Worm (Caenorhabditis elegans) whole organism, late embryonic: ENCODE data around the gene T13H5.8.

Experiments used
- C08G9.2 ChIP-seq: sonication (generic microtip); optimal IDR thresholded peaks from 2 replicates; lab custom pipeline; 2016; ENCODE audit warnings: mild to moderate bottlenecking, missing genetic modification characterization, moderate library complexity, missing compliant biosample characterization
- C38D4.7 ChIP-seq: fragments of 200-800 bp; sonication (Bioruptor generic); optimal IDR thresholded peaks from 2 replicates; lab custom pipeline; 2018; ENCODE audit warnings: mild to moderate bottlenecking, missing genetic modification characterization, moderate library complexity, missing compliant biosample characterization
- F13H6.1 ChIP-seq: sonication (generic microtip); optimal IDR thresholded peaks from 2 replicates; lab custom pipeline; 2016; ENCODE audit warnings: missing genetic modification characterization, missing compliant biosample characterization
- K09A11.1 ChIP-seq: sonication (generic microtip); optimal IDR thresholded peaks from 2 replicates; lab custom pipeline; 2017; ENCODE audit warnings: antibody characterized with exemption, mild to moderate bottlenecking, missing genetic modification characterization, missing compliant biosample characterization; ENCODE audit not compliant: insufficient read depth
- T23F11.4 ChIP-seq: fragments of 200-800 bp; sonication (Bioruptor generic); optimal IDR thresholded peaks from 2 replicates; lab custom pipeline; 2018; ENCODE audit warnings: mild to moderate bottlenecking, missing genetic modification characterization, missing compliant biosample characterization
- Y22D7AL.16 ChIP-seq: sonication (generic microtip); optimal IDR thresholded peaks from 2 replicates; lab custom pipeline; 2016; ENCODE audit warnings: missing genetic modification characterization, missing compliant biosample characterization
- ceh-14 ChIP-seq: sonication (generic microtip); optimal IDR thresholded peaks from 2 replicates; lab custom pipeline; 2016; ENCODE audit warnings: missing genotype, missing genetic modification characterization, missing compliant biosample characterization
- ceh-18 ChIP-seq: sonication (generic microtip); optimal IDR thresholded peaks from 2 replicates; lab custom pipeline; 2016; ENCODE audit warnings: missing genetic modification characterization, missing compliant biosample characterization
- ceh-19 ChIP-seq: fragments of 200-800 bp; sonication (Bioruptor generic); optimal IDR thresholded peaks from 2 replicates; lab custom pipeline; 2018; ENCODE audit warnings: mild to moderate bottlenecking, missing genetic modification characterization, missing compliant biosample characterization
- ceh-22 ChIP-seq: sonication (generic microtip); optimal IDR thresholded peaks from 2 replicates; lab custom pipeline; 2017; ENCODE audit warnings: missing biosample characterization, missing genetic modification characterization
- ceh-24 ChIP-seq: sonication (generic microtip); optimal IDR thresholded peaks from 2 replicates; lab custom pipeline; 2016; ENCODE audit warnings: mild to moderate bottlenecking, missing genetic modification characterization, missing compliant biosample characterization
- ceh-30 ChIP-seq: fragments of 150-350 bp; optimal IDR thresholded peaks from 2 replicates; lab custom pipeline; 2014; ENCODE audit warnings: missing biosample characterization, missing genetic modification characterization
- ceh-31 ChIP-seq: sonication (generic microtip); optimal IDR thresholded peaks from 2 replicates; lab custom pipeline; 2016; ENCODE audit warnings: missing genetic modification characterization, missing compliant biosample characterization
- ceh-34 ChIP-seq: sonication (generic microtip); optimal IDR thresholded peaks from 2 replicates; lab custom pipeline; 2016; ENCODE audit warnings: mild to moderate bottlenecking, missing genetic modification characterization, missing compliant biosample characterization
- ceh-45 ChIP-seq: fragments of 200-800 bp; sonication (Bioruptor generic); IDR thresholded peaks from 2 replicates; pipeline ENCODE4 v1.3.6; 2022; ENCODE audit warnings: missing genetic modification reagents, missing genetic modification characterization, missing compliant biosample characterization
- ceh-48 ChIP-seq: sonication (generic microtip); optimal IDR thresholded peaks from 2 replicates; lab custom pipeline; 2016; ENCODE audit warnings: missing genetic modification characterization, inconsistent platforms, missing compliant biosample characterization
- che-1 ChIP-seq: sonication (generic microtip); optimal IDR thresholded peaks from 2 replicates; lab custom pipeline; 2016; ENCODE audit warnings: mild to moderate bottlenecking, missing genetic modification characterization, missing compliant biosample characterization
- dve-1 ChIP-seq: sonication (generic microtip); optimal IDR thresholded peaks from 2 replicates; lab custom pipeline; 2017; ENCODE audit warnings: antibody characterized with exemption, mild to moderate bottlenecking, missing genetic modification characterization, missing compliant biosample characterization
- elt-2 ChIP-seq: sonication (generic microtip); optimal IDR thresholded peaks from 2 replicates; lab custom pipeline; 2016; ENCODE audit warnings: missing genetic modification reagents, missing genetic modification characterization, missing compliant biosample characterization
- ets-4 ChIP-seq: sonication (generic microtip); optimal IDR thresholded peaks from 2 replicates; lab custom pipeline; 2016; ENCODE audit warnings: missing genetic modification characterization, missing compliant biosample characterization
- eyg-1 ChIP-seq: sonication (generic microtip); optimal IDR thresholded peaks from 2 replicates; lab custom pipeline; 2016; ENCODE audit warnings: missing genotype, missing genetic modification characterization, missing compliant biosample characterization
- hlh-15 ChIP-seq: sonication (generic microtip); optimal IDR thresholded peaks from 2 replicates; lab custom pipeline; 2016; ENCODE audit warnings: missing genetic modification characterization, missing compliant biosample characterization
- hlh-6 ChIP-seq: sonication (generic microtip); optimal IDR thresholded peaks from 2 replicates; lab custom pipeline; 2016; ENCODE audit warnings: missing genotype, missing genetic modification characterization, missing compliant biosample characterization
- lin-11 ChIP-seq: fragments of 200-800 bp; sonication (Bioruptor generic); optimal IDR thresholded peaks from 2 replicates; lab custom pipeline; 2018; ENCODE audit warnings: mild to moderate bottlenecking, missing genetic modification characterization, missing compliant biosample characterization
- mec-3 ChIP-seq: sonication (generic microtip); optimal IDR thresholded peaks from 2 replicates; lab custom pipeline; 2016; ENCODE audit warnings: borderline replicate concordance, missing genetic modification characterization, missing compliant biosample characterization
- nfya-1 ChIP-seq: sonication (generic microtip); optimal IDR thresholded peaks from 2 replicates; lab custom pipeline; 2017; ENCODE audit warnings: missing genetic modification characterization, mild to moderate bottlenecking, missing compliant biosample characterization, antibody characterized with exemption, moderate library complexity
- nhr-11 ChIP-seq: fragments of 150-350 bp; optimal IDR thresholded peaks from 2 replicates; lab custom pipeline; 2014; ENCODE audit warnings: missing biosample characterization, missing genetic modification characterization
- npax-4 ChIP-seq: sonication (generic microtip); optimal IDR thresholded peaks from 2 replicates; lab custom pipeline; 2016; ENCODE audit warnings: missing genetic modification characterization, missing compliant biosample characterization
- pat-9 ChIP-seq: fragments of 200-800 bp; sonication (Bioruptor generic); optimal IDR thresholded peaks from 2 replicates; lab custom pipeline; 2018; ENCODE audit warnings: mild to moderate bottlenecking, missing genetic modification characterization, moderate library complexity, missing compliant biosample characterization
- pax-1 ChIP-seq: fragments of 150-350 bp; optimal IDR thresholded peaks from 2 replicates; lab custom pipeline; 2014; ENCODE audit warnings: missing biosample characterization, missing genetic modification characterization
- pqm-1 ChIP-seq: sonication (generic microtip); optimal IDR thresholded peaks from 2 replicates; lab custom pipeline; 2016; ENCODE audit warnings: missing genetic modification characterization, missing compliant biosample characterization
- pros-1 ChIP-seq: fragments of 150-350 bp; optimal IDR thresholded peaks from 2 replicates; lab custom pipeline; 2014; ENCODE audit warnings: missing biosample characterization, missing genetic modification reagents, missing genetic modification characterization
- ref-2 ChIP-seq: sonication (generic microtip); optimal IDR thresholded peaks from 2 replicates; lab custom pipeline; 2016; ENCODE audit warnings: missing genetic modification characterization, missing compliant biosample characterization
- rnt-1 ChIP-seq: sonication (generic microtip); optimal IDR thresholded peaks from 2 replicates; lab custom pipeline; 2016; ENCODE audit warnings: missing genetic modification characterization, missing compliant biosample characterization
- syd-9 ChIP-seq: sonication (generic microtip); optimal IDR thresholded peaks from 2 replicates; lab custom pipeline; 2016; ENCODE audit warnings: mild to moderate bottlenecking, missing genetic modification characterization, moderate library complexity, missing compliant biosample characterization
- tbx-2 ChIP-seq: sonication (generic microtip); optimal IDR thresholded peaks from 2 replicates; lab custom pipeline; 2016; ENCODE audit warnings: missing genetic modification characterization, missing compliant biosample characterization
- tbx-7 ChIP-seq: sonication (generic microtip); optimal IDR thresholded peaks from 2 replicates; lab custom pipeline; 2016; ENCODE audit warnings: missing genotype, missing genetic modification characterization, missing compliant biosample characterization
- ttx-3 ChIP-seq: sonication (generic microtip); optimal IDR thresholded peaks from 2 replicates; lab custom pipeline; 2016; ENCODE audit warnings: missing genetic modification reagents, missing genetic modification characterization, missing compliant biosample characterization
- unc-3 ChIP-seq, 2 experiments: fragments of 200-800 bp in 1 of 2; sonication (Bioruptor generic) in 1 of 2; sonication (generic microtip) in 1 of 2; conservative IDR thresholded peaks in 1 of 2; optimal IDR thresholded peaks in 1 of 2; 2 replicates each; pipeline versions ENCODE4 v1.3.6 to Lab custom; 2016 to 2022; ENCODE audit warnings: missing compliant biosample characterization in 2 of 2, missing genetic modification characterization in 2 of 2, missing genetic modification reagents in 1 of 2
- unc-42 ChIP-seq: sonication (generic microtip); optimal IDR thresholded peaks from 2 replicates; lab custom pipeline; 2016; ENCODE audit warnings: missing genotype, missing genetic modification characterization, missing compliant biosample characterization
- unc-55 ChIP-seq: sonication (generic microtip); optimal IDR thresholded peaks from 2 replicates; lab custom pipeline; 2017; ENCODE audit warnings: missing biosample characterization, missing genetic modification reagents, missing genetic modification characterization
- unc-86 ChIP-seq: sonication (generic microtip); optimal IDR thresholded peaks from 2 replicates; lab custom pipeline; 2016; ENCODE audit warnings: missing genetic modification characterization, missing compliant biosample characterization

T13H5.8 gene

DNA sequence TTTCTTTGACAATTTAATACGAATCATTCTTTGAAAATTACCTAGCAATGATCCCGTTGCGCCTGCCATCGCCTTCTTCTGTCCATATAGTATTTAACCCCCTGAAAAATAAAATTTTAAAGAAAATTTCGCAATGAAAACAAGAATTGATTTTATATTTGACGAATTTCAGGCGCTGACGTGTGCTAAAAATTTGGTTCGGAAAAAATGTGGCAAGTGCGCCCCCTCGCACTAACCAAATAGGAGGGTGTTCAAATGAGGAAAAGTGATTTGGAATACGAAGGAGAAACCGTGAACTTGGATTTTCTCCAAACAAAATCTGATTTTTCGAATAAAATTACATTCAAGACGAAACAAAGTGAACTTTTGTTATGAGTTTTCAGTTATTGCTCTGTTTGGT lies 47.7 kb downstream of the T13H5.8 start, which contains the start of gene stc-1:
TSS of gene stc-1 (minus strand) at position 101 of the 400 bp plus-strand sequence.
- TF ChIP-seq ceh-24 (tag; lab: Kevin White, UChicago) (no peak), ceh-45 (GFP tag; lab: Robert Waterston, UW) (no peak), pqm-1 (no peak), C08G9.2 (tag; lab: Kevin White, UChicago) (no peak), mec-3 (no peak), rnt-1 (tag; lab: Kevin White, UChicago) (no peak), lin-11 (tag; lab: Kevin White, UChicago) (no peak), elt-2 (tag; lab: Kevin White, UChicago) (peak; percentile 3)

DNA sequence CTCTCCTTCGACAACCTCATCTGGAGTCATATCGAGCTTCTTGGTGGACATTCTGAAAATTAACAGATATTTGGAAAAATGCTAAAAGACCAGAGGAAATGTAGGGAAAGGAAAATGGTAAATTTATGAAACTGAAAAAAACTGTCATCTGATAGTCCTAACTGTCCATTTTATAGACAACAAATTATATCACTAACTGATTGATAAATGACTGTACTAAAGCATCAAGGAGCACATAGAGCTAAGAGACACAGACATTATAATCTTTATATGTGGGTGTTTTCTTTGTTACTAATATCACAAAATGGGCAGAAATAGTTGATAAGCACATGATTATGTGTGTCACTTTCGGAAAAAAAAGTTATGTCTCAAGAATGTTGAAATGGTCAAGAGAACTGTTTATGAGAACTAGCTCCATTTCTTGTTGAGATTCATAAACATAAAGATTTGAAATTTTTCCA lies 48.5 kb downstream of the T13H5.8 start, which contains the start of gene F54C9.3:
TSS of gene F54C9.3 (minus strand) at position 51 of the 461 bp plus-strand sequence.
- TF ChIP-seq ceh-19 (GFP tag; lab: Kevin White, UChicago), result no peak
- TF ChIP-seq dve-1, result peak; percentile 1
- peak; percentile 74 for TF ChIP-seq elt-2 (tag; lab: Kevin White, UChicago)
- TF ChIP-seq ceh-48, result no peak

DNA sequence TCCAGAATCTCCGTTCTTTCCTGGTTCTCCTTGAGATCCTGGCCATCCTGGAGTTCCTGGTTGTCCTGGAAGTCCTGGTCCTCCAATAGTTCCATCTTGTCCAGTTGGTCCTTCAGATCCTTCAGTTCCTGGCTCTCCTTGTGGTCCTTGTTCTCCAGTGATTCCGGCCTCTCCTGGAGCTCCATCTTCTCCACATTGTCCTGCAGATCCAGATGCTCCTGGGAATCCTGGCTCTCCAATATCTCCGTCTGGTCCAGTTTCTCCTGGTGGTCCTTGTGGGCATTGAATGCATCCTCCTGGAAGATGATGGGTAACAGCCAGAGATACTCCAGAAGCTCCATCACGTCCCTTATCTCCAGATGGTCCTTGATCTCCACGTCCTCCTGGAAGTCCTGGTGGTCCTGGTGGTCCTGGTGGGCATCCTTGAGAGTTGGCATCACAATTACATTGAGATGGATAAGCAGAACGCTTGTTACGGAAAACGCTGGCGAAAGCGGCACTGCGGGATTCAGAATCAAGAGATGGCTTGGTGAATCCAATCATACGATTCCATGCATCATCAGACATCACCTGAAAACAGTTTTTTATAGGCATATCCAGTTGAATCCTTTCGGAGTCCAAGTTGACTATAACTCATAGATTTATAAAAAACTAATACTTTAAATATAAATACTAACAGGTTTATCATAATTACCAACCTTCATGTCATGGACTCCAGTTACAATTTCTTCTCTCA lies 50.1 kb downstream of the T13H5.8 start:
- TF ChIP-seq nfya-1 (tag; lab: Kevin White, UChicago) (no peak), hlh-6 (peak; percentile 60)
- TF ChIP-seq, all 69 proteins: peak for 1

DNA sequence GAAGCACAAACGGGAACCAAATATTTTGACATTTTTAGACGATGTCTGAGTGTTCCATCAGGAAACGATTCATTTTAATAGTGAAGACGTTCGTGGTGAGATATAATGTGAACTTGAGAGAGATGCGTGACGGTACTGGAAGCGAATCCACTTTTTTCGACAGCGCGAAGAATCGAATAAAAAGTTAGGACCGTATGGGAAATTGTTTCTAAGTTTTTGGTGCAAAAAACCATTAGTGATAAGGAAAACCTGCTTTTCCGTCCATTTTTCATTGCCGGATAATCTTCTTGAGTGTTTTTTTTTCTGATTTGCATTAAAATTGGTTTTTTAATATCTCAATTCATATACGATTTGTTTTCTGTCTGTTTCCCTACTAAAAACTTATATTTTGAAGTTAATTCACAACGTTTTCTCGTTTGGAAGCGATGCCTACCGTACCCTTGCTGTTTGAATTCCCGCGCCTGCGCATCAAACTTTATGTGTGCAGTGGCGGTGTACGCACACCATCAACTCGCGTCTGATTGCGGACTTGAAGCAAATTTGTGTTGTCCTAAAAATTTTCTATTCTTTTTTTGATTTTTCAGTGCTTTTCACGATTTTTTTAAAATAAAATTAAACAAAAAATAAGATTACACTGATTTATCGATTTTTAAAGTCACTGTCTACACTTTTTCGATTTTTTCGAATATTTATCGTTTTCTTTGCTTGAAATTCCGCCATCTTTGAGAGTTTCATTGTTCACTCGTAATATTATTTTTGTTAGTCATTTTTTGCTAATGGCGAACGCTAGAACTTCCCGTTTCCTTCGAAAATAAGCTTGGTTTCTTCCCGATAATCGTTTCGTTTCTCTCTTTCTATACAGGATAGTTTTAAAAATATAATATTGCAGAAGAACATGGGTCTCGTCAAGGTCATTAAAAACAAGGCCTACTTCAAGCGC lies 51.0 kb downstream of the T13H5.8 start, which contains the start of the genes col-38 and rpl-5:
TSS of gene col-38 (minus strand) at position 51 of the 940 bp plus-strand sequence.
TSS of gene rpl-5 (plus strand) at position 890 of the 940 bp plus-strand sequence.
- peak; percentile 67 for TF ChIP-seq unc-42 (tag; lab: Kevin White, UChicago)
- TF ChIP-seq K09A11.1 (tag; lab: Kevin White, UChicago), result no peak
- no peak for TF ChIP-seq syd-9
- peak; percentile 27 for TF ChIP-seq che-1 (tag; lab: Kevin White, UChicago)
- TF ChIP-seq ceh-30, result peak; percentile 76
- peak; percentile 65 for TF ChIP-seq tbx-2
- TF ChIP-seq F13H6.1 (tag; lab: Kevin White, UChicago), result peak; percentile 7
- peak; percentile 10 for TF ChIP-seq pros-1 (tag; lab: Kevin White, UChicago)
- peak; percentile 26 for TF ChIP-seq Y22D7AL.16 (tag; lab: Kevin White, UChicago)
- no peak for TF ChIP-seq pat-9 (tag; lab: Kevin White, UChicago)
- TF ChIP-seq ref-2 (tag; lab: Kevin White, UChicago), result peak; percentile 48
- 0 out of 2 replicates have a peak, but pooled peaks have one; percentile 17 for TF ChIP-seq unc-3 (GFP tag; conservative IDR thresholded peaks at IDR 0.05; lab: Robert Waterston, UW)
- TF ChIP-seq unc-3 (tag; optimal IDR thresholded peaks at IDR 0.05; lab: Kevin White, UChicago), result no peak
- no peak for TF ChIP-seq npax-4 (tag; lab: Kevin White, UChicago)
- no peak for TF ChIP-seq ceh-19 (GFP tag; lab: Kevin White, UChicago)
- TF ChIP-seq ets-4 (tag; lab: Kevin White, UChicago), result peak; percentile 46
- TF ChIP-seq ttx-3 (tag; lab: Kevin White, UChicago), result peak; percentile 29
- peak; percentile 0 for TF ChIP-seq ceh-48
- peak; percentile 74 for TF ChIP-seq ceh-31 (tag; lab: Kevin White, UChicago)
- TF ChIP-seq ceh-22, result no peak
- TF ChIP-seq ceh-45 (GFP tag; lab: Robert Waterston, UW), result no peak
- peak; percentile 80 for TF ChIP-seq pax-1 (tag; lab: Kevin White, UChicago)
- TF ChIP-seq unc-86 (tag; lab: Kevin White, UChicago), result no peak
- peak; percentile 56 for TF ChIP-seq unc-55 (GFP tag; lab: Kevin White, UChicago)
- peak; percentile 66 for TF ChIP-seq ceh-34
- TF ChIP-seq rnt-1 (tag; lab: Kevin White, UChicago), result peak; percentile 71
- no peak for TF ChIP-seq nhr-11
- TF ChIP-seq C38D4.7 (GFP tag; lab: Kevin White, UChicago), result no peak
- no peak for TF ChIP-seq eyg-1 (tag; lab: Kevin White, UChicago)
- no peak for TF ChIP-seq T23F11.4 (GFP tag; lab: Kevin White, UChicago)
- no peak for TF ChIP-seq tbx-7 (tag; lab: Kevin White, UChicago)
- peak; percentile 77 for TF ChIP-seq ceh-18 (tag; lab: Kevin White, UChicago)
- TF ChIP-seq hlh-15 (tag; lab: Kevin White, UChicago), result no peak
- no peak for TF ChIP-seq ceh-14 (tag; lab: Kevin White, UChicago)
